Worm (Caenorhabditis elegans): ENCODE measurements around the gene str-247.

ce11 chrV:3961235-3961634, 7.4 kb downstream of the str-247 start, which contains the start of gene cyp-34A6:
- no peak for TF ChIP-seq fos-1 (tag; optimal IDR thresholded peaks at IDR 0.05)
- no peak for TF ChIP-seq blmp-1 (tag; optimal IDR thresholded peaks at IDR 0.05; ENCODE audit: insufficient read depth)
- TF ChIP-seq unc-55 (GFP tag; optimal IDR thresholded peaks at IDR 0.05), result no peak
- no peak for TF ChIP-seq elt-1 (tag; optimal IDR thresholded peaks at IDR 0.05)

All from whole organism, L2 larva.